Worm (Caenorhabditis elegans): Measurements from ENCODE around the gene F09G8.7.
A peak's percentile ranks its signal among the peaks of the same experiment; 100 is the strongest.

Gene F09G8.7

ce11 chrIII:8268296-8268695 lies at the start of gene F09G8.7, which contains the start of gene crn-7:
Gene F09G8.7 (minus strand): TSS chrIII:8268355.
Gene crn-7 (plus strand): TSS chrIII:8268531.
- no peak for TF ChIP-seq nhr-25 (tag; optimal IDR thresholded peaks at IDR 0.05)
- no peak for TF ChIP-seq unc-39 (tag; optimal IDR thresholded peaks at IDR 0.05)
- TF ChIP-seq C34F6.9 (tag; optimal IDR thresholded peaks at IDR 0.05) = peak; percentile 64
- peak; percentile 8 for TF ChIP-seq unc-55 (GFP tag; optimal IDR thresholded peaks at IDR 0.05)
- peak in 1 of 2 experiments; percentile 47 for TF ChIP-seq lsy-2 (tag; optimal IDR thresholded peaks at IDR 0.05)
- peak; percentile 20 for TF ChIP-seq fos-1 (tag; optimal IDR thresholded peaks at IDR 0.05)
- no peak for TF ChIP-seq ztf-11 (tag; optimal IDR thresholded peaks at IDR 0.05)
- peak; percentile 51 for TF ChIP-seq nhr-129 (tag; optimal IDR thresholded peaks at IDR 0.05)
- TF ChIP-seq ztf-4 (tag; optimal IDR thresholded peaks at IDR 0.05) = no peak

- TF ChIP-seq nhr-12 (tag; optimal IDR thresholded peaks at IDR 0.05) (no peak), snpc-4 (tag; optimal IDR thresholded peaks at IDR 0.05) (no peak), gmeb-1 (tag; optimal IDR thresholded peaks at IDR 0.05) (no peak), ceh-16 (tag; optimal IDR thresholded peaks at IDR 0.05) (no peak), C34F6.9 (tag; optimal IDR thresholded peaks at IDR 0.05) (no peak), ama-1 (optimal IDR thresholded peaks at IDR 0.05) (no peak), elt-1 (tag; optimal IDR thresholded peaks at IDR 0.05) (no peak), peb-1 (tag; optimal IDR thresholded peaks at IDR 0.05) (no peak), sma-9 (GFP tag; optimal IDR thresholded peaks at IDR 0.05) (no peak), sma-9 (tag; optimal IDR thresholded peaks at IDR 0.05) (no peak), R02D3.7 (tag; optimal IDR thresholded peaks at IDR 0.05) (no peak)
Observed at ce11 chrIII:8312393-8312792, 44.2 kb upstream of the F09G8.7 start, which contains the start of gene F10E9.2. Gene F10E9.2 (plus strand): TSS chrIII:8312693.

- TF ChIP-seq mab-5 (tag; optimal IDR thresholded peaks at IDR 0.05) (no peak), nhr-77 (tag; optimal IDR thresholded peaks at IDR 0.05) (no peak), ama-1 (optimal IDR thresholded peaks at IDR 0.05) (no peak), elt-3 (tag; optimal IDR thresholded peaks at IDR 0.05) (no peak), nhr-11 (tag; optimal IDR thresholded peaks at IDR 0.05) (no peak), egl-27 (tag; optimal IDR thresholded peaks at IDR 0.05) (no peak), nhr-6 (tag; optimal IDR thresholded peaks at IDR 0.05) (no peak), ceh-82 (tag; optimal IDR thresholded peaks at IDR 0.05) (no peak), lsy-2 (tag; optimal IDR thresholded peaks at IDR 0.05) (peak; percentile 19 to 96), elt-1 (tag; optimal IDR thresholded peaks at IDR 0.05) (no peak), peb-1 (tag; optimal IDR thresholded peaks at IDR 0.05) (no peak), nhr-10 (tag; optimal IDR thresholded peaks at IDR 0.05) (no peak), ZK546.5 (tag; optimal IDR thresholded peaks at IDR 0.05) (no peak), lin-11 (tag; optimal IDR thresholded peaks at IDR 0.05) (no peak), skn-1 (tag; optimal IDR thresholded peaks at IDR 0.05) (no peak), ztf-1 (GFP tag; conservative IDR thresholded peaks at IDR 0.05) (no peak), Y55F3AM.14 (GFP tag; optimal IDR thresholded peaks at IDR 0.05) (no peak), blmp-1 (tag; optimal IDR thresholded peaks at IDR 0.05; ENCODE audit: insufficient read depth) (no peak), snpc-4 (tag; optimal IDR thresholded peaks at IDR 0.05) (no peak), F13H6.1 (tag; optimal IDR thresholded peaks at IDR 0.05) (no peak), unc-55 (GFP tag; optimal IDR thresholded peaks at IDR 0.05) (peak; percentile 43), zag-1 (tag; optimal IDR thresholded peaks at IDR 0.05) (no peak), mbf-1 (tag; optimal IDR thresholded peaks at IDR 0.05) (no peak), nhr-129 (tag; optimal IDR thresholded peaks at IDR 0.05) (peak; percentile 34), C34F6.9 (tag; optimal IDR thresholded peaks at IDR 0.05) (peak; percentile 11), nhr-25 (tag; optimal IDR thresholded peaks at IDR 0.05) (no peak), fos-1 (tag; optimal IDR thresholded peaks at IDR 0.05) (no peak), alr-1 (tag; optimal IDR thresholded peaks at IDR 0.05) (no peak)
Observed at ce11 chrIII:8310239-8311057, 42.3 kb upstream of the F09G8.7 start, which contains the start of gene F10E9.3. Gene F10E9.3 (plus strand): TSS chrIII:8311007.

- no peak for TF ChIP-seq nhr-21 (tag; optimal IDR thresholded peaks at IDR 0.05)
- no peak for TF ChIP-seq gmeb-1 (tag; optimal IDR thresholded peaks at IDR 0.05)
- TF ChIP-seq ama-1 (optimal IDR thresholded peaks at IDR 0.05) = no peak
- no peak for TF ChIP-seq nhr-77 (tag; optimal IDR thresholded peaks at IDR 0.05)
- TF ChIP-seq nhr-23 (tag; optimal IDR thresholded peaks at IDR 0.05) = no peak
- TF ChIP-seq lin-11 (tag; optimal IDR thresholded peaks at IDR 0.05) = no peak
Observed at ce11 chrIII:8308238-8308637, 40.1 kb upstream of the F09G8.7 start, which contains the start of gene F10E9.4. Gene F10E9.4 (plus strand): TSS chrIII:8308538.
